Worm (Caenorhabditis elegans): ENCODE data around the gene nep-2.
A peak's percentile ranks its signal among the peaks of the same experiment; 100 is the strongest.

Gene nep-2

ce11 chrII:2741405-2741804 is 15.9 kb upstream of the nep-2 start (continued):
- TF ChIP-seq snpc-1.1 (tag; optimal IDR thresholded peaks at IDR 0.05; ENCODE audit: insufficient read depth) (no peak), T07F8.4 (tag; optimal IDR thresholded peaks at IDR 0.05) (no peak), Y53F4B.3 (GFP tag; IDR thresholded peaks at IDR 0.05) (no peak), ceh-100 (GFP tag; IDR thresholded peaks at IDR 0.05) (no peak), egrh-3 (GFP tag; IDR thresholded peaks at IDR 0.05) (peak; percentile 91)

ce11 chrII:2739619-2740018 is 14.1 kb upstream of the nep-2 start, which contains the start of gene T05A8.6:
TSS of gene T05A8.6 (minus strand) at chrII:2739719.
- no peak for TF ChIP-seq ceh-100 (GFP tag; IDR thresholded peaks at IDR 0.05)
- TF ChIP-seq ztf-28 (GFP tag; IDR thresholded peaks at IDR 0.05): no peak
- no peak for TF ChIP-seq tbp1 (GFP tag; optimal IDR thresholded peaks at IDR 0.05)
- TF ChIP-seq snpc-4 (GFP tag; optimal IDR thresholded peaks at IDR 0.05): no peak
- TF ChIP-seq snpc-4 (tag; optimal IDR thresholded peaks at IDR 0.05): no peak
- no peak for TF ChIP-seq B0336.3 (GFP tag; IDR thresholded peaks at IDR 0.05)
- no peak for TF ChIP-seq Y53F4B.3 (GFP tag; IDR thresholded peaks at IDR 0.05)
- no peak for TF ChIP-seq ets-4 (GFP tag; optimal IDR thresholded peaks at IDR 0.05)
- TF ChIP-seq Y56A3A.18 (GFP tag; IDR thresholded peaks at IDR 0.05): no peak
- no peak for TF ChIP-seq nhr-80 (tag; optimal IDR thresholded peaks at IDR 0.05)
- TF ChIP-seq hmg-1.2 (GFP tag; IDR thresholded peaks at IDR 0.05): no peak

DNA sequence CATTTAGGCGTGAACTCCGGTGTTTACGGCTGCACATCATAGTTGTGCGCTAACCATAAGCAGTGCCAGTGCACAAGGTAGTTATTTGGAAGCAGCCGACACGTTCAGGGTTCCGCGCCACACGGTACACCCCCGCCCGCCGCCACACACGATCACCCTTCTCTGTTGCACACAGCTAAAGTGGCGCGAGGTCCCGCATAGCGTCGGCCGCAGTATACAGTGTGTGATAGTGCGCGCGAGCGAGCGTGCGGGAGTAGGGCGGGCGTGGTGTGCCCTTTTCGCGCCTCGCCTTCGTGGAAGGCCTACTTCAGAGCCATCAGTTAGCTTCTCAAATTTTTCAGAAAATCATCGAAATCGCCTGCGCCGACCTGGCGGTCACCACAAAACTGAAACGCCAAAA is 11.4 kb upstream of the nep-2 start:
- no peak for TF ChIP-seq efl-1 (GFP tag; optimal IDR thresholded peaks at IDR 0.05)
- TF ChIP-seq cebp-2 (GFP tag; IDR thresholded peaks at IDR 0.05): no peak
- TF ChIP-seq ceh-58 (GFP tag; IDR thresholded peaks at IDR 0.05): no peak
- no peak for TF ChIP-seq bed-1 (GFP tag; IDR thresholded peaks at IDR 0.05)
- no peak for TF ChIP-seq F39B2.1 (GFP tag; IDR thresholded peaks at IDR 0.05)
- no peak for TF ChIP-seq dox-1 (GFP tag; IDR thresholded peaks at IDR 0.05)
- TF ChIP-seq B0336.3 (GFP tag; IDR thresholded peaks at IDR 0.05): no peak
- peak; percentile 70 for TF ChIP-seq zfh-2 (GFP tag; conservative IDR thresholded peaks at IDR 0.05)
- TF ChIP-seq nfya-2 (GFP tag; IDR thresholded peaks at IDR 0.05): no peak
- no peak for TF ChIP-seq lsy-27 (tag; optimal IDR thresholded peaks at IDR 0.05; ENCODE audit: borderline replicate concordance, insufficient read depth)
- TF ChIP-seq mxl-1 (tag; optimal IDR thresholded peaks at IDR 0.05): no peak
- 0 out of 2 replicates have a peak, but pooled peaks have one; percentile 22 for TF ChIP-seq D2030.7 (GFP tag; IDR thresholded peaks at IDR 0.05)
- TF ChIP-seq zim-3 (tag; optimal IDR thresholded peaks at IDR 0.05): no peak
- TF ChIP-seq xnd-1 (tag; optimal IDR thresholded peaks at IDR 0.05): no peak
- TF ChIP-seq egrh-3 (GFP tag; IDR thresholded peaks at IDR 0.05): peak; percentile 50
- no peak for TF ChIP-seq lin-40 (tag; optimal IDR thresholded peaks at IDR 0.05)
- TF ChIP-seq cebp-1 (GFP tag; IDR thresholded peaks at IDR 0.05): no peak
- TF ChIP-seq cebp-1 (tag; optimal IDR thresholded peaks at IDR 0.05): no peak
- no peak for TF ChIP-seq snpc-4 (GFP tag; optimal IDR thresholded peaks at IDR 0.05)
- peak in 2 of 4 experiments; percentile 30 to 66 for TF ChIP-seq snpc-4 (tag; optimal IDR thresholded peaks at IDR 0.05)
- no peak for TF ChIP-seq attf-3 (GFP tag; conservative IDR thresholded peaks at IDR 0.05)
- TF ChIP-seq Y56A3A.18 (GFP tag; IDR thresholded peaks at IDR 0.05): no peak
- no peak for TF ChIP-seq C06A6.2 (GFP tag; conservative IDR thresholded peaks at IDR 0.05)
- peak; percentile 14 for TF ChIP-seq sptf-2 (GFP tag; optimal IDR thresholded peaks at IDR 0.05)

- TF ChIP-seq tbp1 (GFP tag; optimal IDR thresholded peaks at IDR 0.05): peak; percentile 86
- TF ChIP-seq nhr-27 (tag; optimal IDR thresholded peaks at IDR 0.05): no peak
- peak; percentile 48 for TF ChIP-seq rpc-1 (optimal IDR thresholded peaks at IDR 0.05)
- peak; percentile 74 for TF ChIP-seq rpc-1 (tag; optimal IDR thresholded peaks at IDR 0.05)
- TF ChIP-seq athp-1 (tag; optimal IDR thresholded peaks at IDR 0.05): no peak
- 0 out of 2 replicates have a peak, but pooled peaks have one; percentile 14 for TF ChIP-seq nfyb-1 (GFP tag; IDR thresholded peaks at IDR 0.05)
- 0 out of 2 replicates have a peak, but pooled peaks have one; percentile 40 for TF ChIP-seq nhr-120 (GFP tag; IDR thresholded peaks at IDR 0.05)
- peak; percentile 50; the same call in 1 of the 2 replicates for TF ChIP-seq lin-26 (GFP tag; IDR thresholded peaks at IDR 0.05)
- 0 out of 2 replicates have a peak, but pooled peaks have one; percentile 15 for TF ChIP-seq hsf-1 (GFP tag; IDR thresholded peaks at IDR 0.05)
- peak; percentile 45 for TF ChIP-seq D2030.7 (GFP tag; IDR thresholded peaks at IDR 0.05)
- TF ChIP-seq madf-6 (GFP tag; IDR thresholded peaks at IDR 0.05): peak; percentile 32; the same call in 1 of the 2 replicates
- TF ChIP-seq him-1 (tag; optimal IDR thresholded peaks at IDR 0.05): no peak
- TF ChIP-seq hmg-1.2 (GFP tag; IDR thresholded peaks at IDR 0.05): peak; percentile 23; the same call in 1 of the 2 replicates
Measured at ce11 chrII:2736156-2736728, 10.7 kb upstream of the nep-2 start, which contains the start of gene T05A8.8. TSS of gene T05A8.8 (plus strand) at chrII:2736678.

Data from whole organism, young adult.